Worm (Caenorhabditis elegans): Measurements from ENCODE around the gene cfap-20.

ce11 chrIII:3528342-3528741, 9.0 kb downstream of the cfap-20 start, which contains the start of gene rpl-37:
- TF ChIP-seq unc-130 (GFP tag; optimal IDR thresholded peaks at IDR 0.05) (no peak), efl-1 (GFP tag; optimal IDR thresholded peaks at IDR 0.05) (no peak)

Data from whole organism, young adult.